Fruit fly (Drosophila melanogaster): Measurements from ENCODE around the gene ear.
A peak's percentile ranks its signal among the peaks of the same experiment; 100 is the strongest.

The ear gene

dm6 chr3R:15287763-15288162 lies 32.8 kb upstream of the ear start (continued):
- TF ChIP-seq CG16863 (GFP tag; optimal IDR thresholded peaks at IDR 0.05) (no peak), Xrp1 (GFP tag; IDR thresholded peaks at IDR 0.05) (no peak), CG10543 (GFP tag; optimal IDR thresholded peaks at IDR 0.05) (no peak), Hr39 (optimal IDR thresholded peaks at IDR 0.05) (no peak), dpn (GFP tag; optimal IDR thresholded peaks at IDR 0.05) (peak; percentile 34 to 39), corto (GFP tag; optimal IDR thresholded peaks at IDR 0.05) (no peak), cato (GFP tag; optimal IDR thresholded peaks at IDR 0.05; ENCODE audit: borderline replicate concordance) (no peak), CG18011 (GFP tag; optimal IDR thresholded peaks at IDR 0.05) (peak; percentile 99), Hmx (GFP tag; optimal IDR thresholded peaks at IDR 0.05) (no peak), lilli (GFP tag; optimal IDR thresholded peaks at IDR 0.05) (peak; percentile 48), Dip3 (GFP tag; optimal IDR thresholded peaks at IDR 0.05) (peak; percentile 90), Abd-B (GFP tag; optimal IDR thresholded peaks at IDR 0.05) (peak; percentile 64), grn (GFP tag; optimal IDR thresholded peaks at IDR 0.05) (no peak), B-H2 (GFP tag; optimal IDR thresholded peaks at IDR 0.05) (no peak), CG8478 (optimal IDR thresholded peaks at IDR 0.05) (peak; percentile 65), CG7556 (GFP tag; optimal IDR thresholded peaks at IDR 0.05) (no peak), Eip74EF (GFP tag; optimal IDR thresholded peaks at IDR 0.05) (no peak), Mad (GFP tag; optimal IDR thresholded peaks at IDR 0.05) (no peak), sug (tag; optimal IDR thresholded peaks at IDR 0.05) (peak; percentile 38), Deaf1 (tag; optimal IDR thresholded peaks at IDR 0.05) (no peak), CG9727 (GFP tag; optimal IDR thresholded peaks at IDR 0.05) (peak; percentile 13), Hr78 (GFP tag; optimal IDR thresholded peaks at IDR 0.05) (no peak), CG11723 (GFP tag; optimal IDR thresholded peaks at IDR 0.05) (no peak), phol (tag; optimal IDR thresholded peaks at IDR 0.05) (peak; percentile 55), Mrtf (GFP tag; IDR thresholded peaks at IDR 0.05) (no peak), Six4 (GFP tag; optimal IDR thresholded peaks at IDR 0.05) (no peak), CG17829 (tag; optimal IDR thresholded peaks at IDR 0.05) (peak; percentile 54), gce (GFP tag; IDR thresholded peaks at IDR 0.05) (no peak), Myb (GFP tag; optimal IDR thresholded peaks at IDR 0.05) (peak; percentile 93), CG18476 (GFP tag; optimal IDR thresholded peaks at IDR 0.05) (no peak), CG11695 (GFP tag; IDR thresholded peaks at IDR 0.05) (no peak), CG12744 (GFP tag; optimal IDR thresholded peaks at IDR 0.05) (no peak), her (GFP tag; optimal IDR thresholded peaks at IDR 0.05) (peak; percentile 49), Ets65A (GFP tag) (no peak), gro (GFP tag; optimal IDR thresholded peaks at IDR 0.05) (peak; percentile 37), Pdp1 (GFP tag; optimal IDR thresholded peaks at IDR 0.05) (peak in 1 of 2 experiments; percentile 54), CG10462 (GFP tag; optimal IDR thresholded peaks at IDR 0.05) (peak; percentile 82), Bdp1 (GFP tag; optimal IDR thresholded peaks at IDR 0.05) (peak; percentile 33), Lim3 (GFP tag; IDR thresholded peaks at IDR 0.05) (no peak), CG8290 (GFP tag; optimal IDR thresholded peaks at IDR 0.05) (peak; percentile 16), CG8290 (tag; optimal IDR thresholded peaks at IDR 0.05) (peak in 1 of 2 experiments; percentile 78), sima (GFP tag; optimal IDR thresholded peaks at IDR 0.05) (no peak), CG3281 (GFP tag; optimal IDR thresholded peaks at IDR 0.05) (no peak), CG13624 (GFP tag; optimal IDR thresholded peaks at IDR 0.05) (peak; percentile 4), GATAe (GFP tag; conservative IDR thresholded peaks at IDR 0.05) (no peak), Dbx (GFP tag; IDR thresholded peaks at IDR 0.05) (no peak), CG12659 (GFP tag; optimal IDR thresholded peaks at IDR 0.05) (peak; percentile 57), ewg (GFP tag; optimal IDR thresholded peaks at IDR 0.05) (peak; percentile 25), pzg (GFP tag; optimal IDR thresholded peaks at IDR 0.05) (peak; percentile 98), Dfd (GFP tag; optimal IDR thresholded peaks at IDR 0.05) (no peak), CG8281 (tag; optimal IDR thresholded peaks at IDR 0.05) (no peak), Kr (GFP tag; optimal IDR thresholded peaks at IDR 0.05) (no peak)
